Worm (Caenorhabditis elegans) whole organism, mixed stage, embryonic: ENCODE measurements around the gene Y26G10.5.

Source experiments
- M03D4.4 ChIP-seq: sonication (generic microtip); optimal IDR thresholded peaks from 2 replicates; lab custom pipeline; 2017; ENCODE audit warnings: mild to moderate bottlenecking, missing genetic modification characterization, missing compliant biosample characterization
- bed-3 ChIP-seq: fragments of 200-800 bp; sonication (Bioruptor generic); optimal IDR thresholded peaks from 3 replicates; lab custom pipeline; 2018; ENCODE audit warnings: mild to moderate bottlenecking, missing genetic modification characterization, moderate library complexity, missing compliant biosample characterization
- blmp-1 ChIP-seq: fragments of 150-350 bp; optimal IDR thresholded peaks from 2 replicates; lab custom pipeline; 2014; ENCODE audit warnings: missing biosample characterization, missing genetic modification characterization
- ceh-39 ChIP-seq: fragments of 150-350 bp; optimal IDR thresholded peaks from 2 replicates; lab custom pipeline; 2014; ENCODE audit warnings: missing biosample characterization, missing genetic modification characterization
- ceh-83 ChIP-seq: fragments of 200-800 bp; sonication (Bioruptor generic); optimal IDR thresholded peaks from 2 replicates; lab custom pipeline; 2018; ENCODE audit warnings: mild to moderate bottlenecking, missing genetic modification characterization, missing compliant biosample characterization
- cnd-1 ChIP-seq: fragments of 200-800 bp; sonication (Bioruptor generic); optimal IDR thresholded peaks from 2 replicates; lab custom pipeline; 2018; ENCODE audit warnings: mild to moderate bottlenecking, missing genetic modification characterization, missing compliant biosample characterization
- drap-1 ChIP-seq: fragments of 200-800 bp; sonication (Bioruptor generic); optimal IDR thresholded peaks from 3 replicates; lab custom pipeline; 2018; ENCODE audit warnings: mild to moderate bottlenecking, missing genetic modification characterization, missing compliant biosample characterization
- elt-1 ChIP-seq: sonication (generic microtip); optimal IDR thresholded peaks from 2 replicates; lab custom pipeline; 2017; ENCODE audit warnings: missing genetic modification characterization, mild to moderate bottlenecking, missing compliant biosample characterization, antibody characterized with exemption, moderate library complexity, borderline replicate concordance; ENCODE audit not compliant: insufficient read depth
- elt-3 ChIP-seq: fragments of 150-350 bp; optimal IDR thresholded peaks from 2 replicates; lab custom pipeline; 2014; ENCODE audit warnings: missing biosample characterization, missing genetic modification characterization
- ham-2 ChIP-seq: fragments of 200-800 bp; sonication (Bioruptor generic); optimal IDR thresholded peaks from 2 replicates; lab custom pipeline; 2018; ENCODE audit warnings: mild to moderate bottlenecking, missing genetic modification characterization, missing compliant biosample characterization
- hlh-1 ChIP-seq: fragments of 150-350 bp; optimal IDR thresholded peaks from 2 replicates; lab custom pipeline; 2014; ENCODE audit warnings: missing biosample characterization, missing genetic modification reagents, missing genetic modification characterization
- lsy-2 ChIP-seq: fragments of 150-350 bp; optimal IDR thresholded peaks from 2 replicates; lab custom pipeline; 2014; ENCODE audit warnings: missing biosample characterization, missing genetic modification characterization
- mab-5 ChIP-seq: fragments of 150-350 bp; optimal IDR thresholded peaks from 2 replicates; lab custom pipeline; 2014; ENCODE audit warnings: missing biosample characterization, missing genetic modification characterization
- mls-2 ChIP-seq: sonication (generic microtip); optimal IDR thresholded peaks from 2 replicates; lab custom pipeline; 2016; ENCODE audit warnings: mild to moderate bottlenecking, missing genetic modification characterization, moderate library complexity, missing compliant biosample characterization
- nhr-12 ChIP-seq: fragments of 150-350 bp; optimal IDR thresholded peaks from 2 replicates; lab custom pipeline; 2014; ENCODE audit warnings: missing biosample characterization, missing genetic modification characterization
- nhr-2 ChIP-seq: fragments of 150-350 bp; optimal IDR thresholded peaks from 2 replicates; lab custom pipeline; 2014; ENCODE audit warnings: missing biosample characterization, missing genetic modification characterization
- nhr-237 ChIP-seq: fragments of 150-350 bp; optimal IDR thresholded peaks from 2 replicates; lab custom pipeline; 2014; ENCODE audit warnings: missing biosample characterization, missing genetic modification characterization
- nhr-28 ChIP-seq: fragments of 150-350 bp; optimal IDR thresholded peaks from 2 replicates; lab custom pipeline; 2014; ENCODE audit warnings: missing biosample characterization, missing genetic modification characterization
- nhr-76 ChIP-seq: sonication (generic microtip); optimal IDR thresholded peaks from 2 replicates; lab custom pipeline; 2017; ENCODE audit warnings: missing biosample characterization, missing genetic modification characterization
- pha-4 ChIP-seq: fragments of 150-350 bp; optimal IDR thresholded peaks from 2 replicates; lab custom pipeline; 2018; ENCODE audit warnings: missing biosample characterization, missing genetic modification reagents, missing genetic modification characterization
- snpc-4 ChIP-seq: fragments of 150-350 bp; optimal IDR thresholded peaks from 2 replicates; lab custom pipeline; 2014; ENCODE audit warnings: missing biosample characterization, missing genetic modification characterization
- sptf-1 ChIP-seq: sonication (generic microtip); optimal IDR thresholded peaks from 2 replicates; lab custom pipeline; 2017; ENCODE audit warnings: mild to moderate bottlenecking, missing genetic modification characterization, moderate library complexity, missing compliant biosample characterization
- tbx-8 ChIP-seq: fragments of 200-800 bp; sonication (Bioruptor generic); optimal IDR thresholded peaks from 2 replicates; lab custom pipeline; 2018; ENCODE audit warnings: mild to moderate bottlenecking, missing genetic modification characterization, moderate library complexity, missing compliant biosample characterization
- unc-120 ChIP-seq: sonication (generic microtip); optimal IDR thresholded peaks from 2 replicates; lab custom pipeline; 2017; ENCODE audit warnings: missing genetic modification characterization, missing compliant biosample characterization; ENCODE audit not compliant: poor library complexity, severe bottlenecking
- unc-39 ChIP-seq: fragments of 150-350 bp; optimal IDR thresholded peaks from 2 replicates; lab custom pipeline; 2014; ENCODE audit warnings: missing biosample characterization, missing genetic modification characterization
- unc-62 ChIP-seq: fragments of 150-350 bp; optimal IDR thresholded peaks from 2 replicates; lab custom pipeline; 2014; ENCODE audit warnings: missing biosample characterization, missing genetic modification reagents, missing genetic modification characterization
- zip-8 ChIP-seq: fragments of 150-350 bp; optimal IDR thresholded peaks from 2 replicates; lab custom pipeline; 2014; ENCODE audit warnings: missing biosample characterization, missing genetic modification characterization
- ztf-11 ChIP-seq: fragments of 150-350 bp; optimal IDR thresholded peaks from 2 replicates; lab custom pipeline; 2014; ENCODE audit warnings: missing biosample characterization, missing genetic modification characterization

The Y26G10.5 gene

ce11 chrV:17684857-17685256, 15.8 kb downstream of the Y26G10.5 start, which contains the start of the genes F59A1.16 and F59A1.6:
F59A1.16 (minus strand) TSS chrV:17684957.
F59A1.6 (plus strand) TSS chrV:17685141.
- TF ChIP-seq mls-2 (tag; lab: Kevin White, UChicago): no peak
- TF ChIP-seq sptf-1 (tag; lab: Kevin White, UChicago): no peak
- no peak for TF ChIP-seq cnd-1
- no peak for TF ChIP-seq drap-1 (GFP tag; lab: Kevin White, UChicago)

ce11 chrV:17683763-17684162, 16.9 kb downstream of the Y26G10.5 start, which contains the start of gene F59A1.15:
F59A1.15 (minus strand) TSS chrV:17683863.
- TF ChIP-seq ztf-11 (tag; lab: Kevin White, UChicago) (no peak), tbx-8 (no peak), M03D4.4 (tag; lab: Kevin White, UChicago) (no peak), nhr-237 (tag; lab: Kevin White, UChicago) (no peak), unc-39 (tag; lab: Kevin White, UChicago) (no peak), mab-5 (tag; lab: Kevin White, UChicago) (no peak), ceh-83 (GFP tag; lab: Kevin White, UChicago) (no peak), mls-2 (tag; lab: Kevin White, UChicago) (no peak), lsy-2 (tag; lab: Kevin White, UChicago) (no peak), ham-2 (no peak), unc-120 (tag; lab: Kevin White, UChicago) (no peak), ceh-39 (tag; lab: Kevin White, UChicago) (no peak), unc-62 (GFP tag; lab: Kevin White, UChicago) (no peak), pha-4 (tag; lab: Kevin White, UChicago) (no peak), nhr-28 (tag; lab: Kevin White, UChicago) (no peak), hlh-1 (tag; lab: Kevin White, UChicago) (no peak), elt-3 (no peak)

ce11 chrV:17683290-17683689, 17.3 kb downstream of the Y26G10.5 start:
- no peak for TF ChIP-seq ham-2
- TF ChIP-seq hlh-1 (tag; lab: Kevin White, UChicago): no peak
- no peak for TF ChIP-seq unc-120 (tag; lab: Kevin White, UChicago)
- no peak for TF ChIP-seq sptf-1 (tag; lab: Kevin White, UChicago)
- no peak for TF ChIP-seq lsy-2 (tag; lab: Kevin White, UChicago)
- TF ChIP-seq elt-1 (tag; lab: Kevin White, UChicago): no peak
- TF ChIP-seq bed-3 (GFP tag; lab: Kevin White, UChicago): no peak
- TF ChIP-seq nhr-28 (tag; lab: Kevin White, UChicago): no peak
- TF ChIP-seq nhr-2 (tag; lab: Kevin White, UChicago): no peak
- no peak for TF ChIP-seq snpc-4 (tag; lab: Kevin White, UChicago)
- no peak for TF ChIP-seq blmp-1 (tag; lab: Kevin White, UChicago)
- TF ChIP-seq pha-4 (tag; lab: Kevin White, UChicago): no peak
- TF ChIP-seq mls-2 (tag; lab: Kevin White, UChicago): no peak
- TF ChIP-seq, all 35 proteins: peak for 0

- no peak for TF ChIP-seq unc-39 (tag; lab: Kevin White, UChicago)
- TF ChIP-seq nhr-76 (tag; lab: Kevin White, UChicago): no peak
- TF ChIP-seq elt-3: no peak
These were observed 24.1 kb downstream of the Y26G10.5 start, which contains the start of gene str-92 for ce11 chrV:17676553-17676952. str-92 (minus strand) TSS chrV:17676653.

- TF ChIP-seq drap-1 (GFP tag; lab: Kevin White, UChicago): no peak
- TF ChIP-seq sptf-1 (tag; lab: Kevin White, UChicago): no peak
- no peak for TF ChIP-seq nhr-2 (tag; lab: Kevin White, UChicago)
- TF ChIP-seq nhr-76 (tag; lab: Kevin White, UChicago): no peak
- TF ChIP-seq hlh-1 (tag; lab: Kevin White, UChicago): no peak
- TF ChIP-seq unc-62 (GFP tag; lab: Kevin White, UChicago): no peak
- no peak for TF ChIP-seq unc-39 (tag; lab: Kevin White, UChicago)
- no peak for TF ChIP-seq bed-3 (GFP tag; lab: Kevin White, UChicago)
- no peak for TF ChIP-seq snpc-4 (tag; lab: Kevin White, UChicago)
- no peak for TF ChIP-seq ceh-39 (tag; lab: Kevin White, UChicago)
- TF ChIP-seq zip-8 (tag; lab: Kevin White, UChicago): no peak
- no peak for TF ChIP-seq ztf-11 (tag; lab: Kevin White, UChicago)
- no peak for TF ChIP-seq elt-1 (tag; lab: Kevin White, UChicago)
- TF ChIP-seq cnd-1: no peak
- no peak for TF ChIP-seq ham-2
- no peak for TF ChIP-seq lsy-2 (tag; lab: Kevin White, UChicago)
- TF ChIP-seq nhr-12: no peak
- TF ChIP-seq nhr-237 (tag; lab: Kevin White, UChicago): no peak
- no peak for TF ChIP-seq mab-5 (tag; lab: Kevin White, UChicago)
These were observed 27.3 kb downstream of the Y26G10.5 start, which contains the start of gene str-93 for ce11 chrV:17673343-17673742. str-93 (minus strand) TSS chrV:17673443.
